Worm (Caenorhabditis elegans): ENCODE results near the gene F01D5.8.
"Not testable (repeated sequence)": the region's sequence is repeated elsewhere in the genome, so short reads cannot be mapped to it uniquely, and the experiment has no call there.

- not testable (repeated sequence) for TF ChIP-seq elt-2 (tag; optimal IDR thresholded peaks at IDR 0.05); unc-39 (tag; optimal IDR thresholded peaks at IDR 0.05); daf-12 (tag; optimal IDR thresholded peaks at IDR 0.05); pha-4 (tag; optimal IDR thresholded peaks at IDR 0.05); nhr-237 (tag; optimal IDR thresholded peaks at IDR 0.05); fkh-10 (GFP tag; optimal IDR thresholded peaks at IDR 0.05); ceh-82 (tag; optimal IDR thresholded peaks at IDR 0.05); ceh-9 (tag; optimal IDR thresholded peaks at IDR 0.05); sea-2 (GFP tag; optimal IDR thresholded peaks at IDR 0.05); fos-1 (tag; optimal IDR thresholded peaks at IDR 0.05); egl-5 (tag; optimal IDR thresholded peaks at IDR 0.05); lin-15B (tag; optimal IDR thresholded peaks at IDR 0.05); unc-62 (GFP tag; optimal IDR thresholded peaks at IDR 0.05); ceh-28 (tag; optimal IDR thresholded peaks at IDR 0.05)
These were observed 10.7 kb downstream of the F01D5.8 start, which contains the start of gene F01D5.10 for ce11 chrII:14021230-14021629.
